Fruit fly (Drosophila melanogaster): Measurements from ENCODE around the gene CG9676.

CG9676 gene

dm6 chrX:16689339-16689738, 10.6 kb downstream of the CG9676 start:
- TF ChIP-seq N (GFP tag; optimal IDR thresholded peaks at IDR 0.05) (no peak), Mio (GFP tag; optimal IDR thresholded peaks at IDR 0.05) (no peak), Abd-B (GFP tag; optimal IDR thresholded peaks at IDR 0.05) (no peak)

- no peak for TF ChIP-seq psq (GFP tag; optimal IDR thresholded peaks at IDR 0.05)
- no peak for TF ChIP-seq Rel (GFP tag; optimal IDR thresholded peaks at IDR 0.05)
- peak; percentile 50 for TF ChIP-seq Rel (tag; optimal IDR thresholded peaks at IDR 0.05)
These were observed 11.9 kb downstream of the CG9676 start for dm6 chrX:16688106-16688459.

- no peak for TF ChIP-seq Hr83 (GFP tag; optimal IDR thresholded peaks at IDR 0.05; ENCODE audit: poor library complexity, severe bottlenecking)
- TF ChIP-seq Jra (GFP tag; optimal IDR thresholded peaks at IDR 0.05): no peak
- TF ChIP-seq Hr78 (GFP tag; optimal IDR thresholded peaks at IDR 0.05): no peak
- no peak for TF ChIP-seq N (GFP tag; optimal IDR thresholded peaks at IDR 0.05)
- no peak for TF ChIP-seq h (GFP tag; optimal IDR thresholded peaks at IDR 0.05)
- no peak for TF ChIP-seq Myc (optimal IDR thresholded peaks at IDR 0.05)
- no peak for TF ChIP-seq woc (GFP tag; optimal IDR thresholded peaks at IDR 0.05)
- TF ChIP-seq brk (GFP tag; optimal IDR thresholded peaks at IDR 0.05): no peak
- no peak for TF ChIP-seq CG32264 (GFP tag; optimal IDR thresholded peaks at IDR 0.05)
- no peak for TF ChIP-seq CrebA (GFP tag; optimal IDR thresholded peaks at IDR 0.05; ENCODE audit: borderline replicate concordance)
These were observed 12.4 kb downstream of the CG9676 start for dm6 chrX:16687400-16688105.

- TF ChIP-seq Myc (optimal IDR thresholded peaks at IDR 0.05) (peak; percentile 75), foxo (GFP tag; optimal IDR thresholded peaks at IDR 0.05) (peak in 1 of 2 experiments; percentile 5), rgr (GFP tag; optimal IDR thresholded peaks at IDR 0.05) (no peak), Dif (GFP tag; optimal IDR thresholded peaks at IDR 0.05; ENCODE audit: partially characterized antibody) (peak; percentile 6), pan (optimal IDR thresholded peaks at IDR 0.05) (no peak), N (GFP tag; optimal IDR thresholded peaks at IDR 0.05) (peak; percentile 56), Jra (GFP tag; optimal IDR thresholded peaks at IDR 0.05) (peak; percentile 55)
These were observed 16.2 kb downstream of the CG9676 start, which contains the start of gene Axs for dm6 chrX:16683765-16684164. TSS of gene Axs (minus strand) at chrX:16683895.

dm6 chrX:16678845-16679347, 21.1 kb downstream of the CG9676 start, which contains the start of the genes CG13010 and sing:
TSS of gene CG13010 (minus strand) at chrX:16678945.
TSS of gene sing (plus strand) at chrX:16679297.
- no peak for TF ChIP-seq Mio (GFP tag; optimal IDR thresholded peaks at IDR 0.05)
- TF ChIP-seq dl (GFP tag; optimal IDR thresholded peaks at IDR 0.05; ENCODE audit: insufficient read depth in 1 of 2, partially characterized antibody in 2 of 2): no peak
- TF ChIP-seq brk (GFP tag; optimal IDR thresholded peaks at IDR 0.05): no peak
- no peak for TF ChIP-seq OdsH (GFP tag; optimal IDR thresholded peaks at IDR 0.05)
- TF ChIP-seq ey (GFP tag; optimal IDR thresholded peaks at IDR 0.05): no peak
- no peak for TF ChIP-seq CG9705 (GFP tag; optimal IDR thresholded peaks at IDR 0.05)
- no peak for TF ChIP-seq Hr83 (GFP tag; optimal IDR thresholded peaks at IDR 0.05; ENCODE audit: poor library complexity, severe bottlenecking)
- no peak for TF ChIP-seq tai (GFP tag; optimal IDR thresholded peaks at IDR 0.05)
- TF ChIP-seq foxo (GFP tag; optimal IDR thresholded peaks at IDR 0.05): no peak

- TF ChIP-seq Hr78 (GFP tag; optimal IDR thresholded peaks at IDR 0.05): no peak
- TF ChIP-seq HLH106 (tag; optimal IDR thresholded peaks at IDR 0.05): peak; percentile 22
- peak; percentile 20 for TF ChIP-seq Sp1 (GFP tag; optimal IDR thresholded peaks at IDR 0.05)
- no peak for TF ChIP-seq Jra (GFP tag; optimal IDR thresholded peaks at IDR 0.05)
- no peak for TF ChIP-seq foxo (GFP tag; optimal IDR thresholded peaks at IDR 0.05)
These were observed 22.8 kb downstream of the CG9676 start for dm6 chrX:16677163-16677562.

- TF ChIP-seq sv (GFP tag; optimal IDR thresholded peaks at IDR 0.05) (no peak), lola (GFP tag; optimal IDR thresholded peaks at IDR 0.05) (no peak), Hnf4 (GFP tag; optimal IDR thresholded peaks at IDR 0.05) (no peak), Vsx2 (GFP tag; optimal IDR thresholded peaks at IDR 0.05; ENCODE audit: partially characterized antibody) (no peak), woc (GFP tag; optimal IDR thresholded peaks at IDR 0.05) (no peak), pan (optimal IDR thresholded peaks at IDR 0.05) (no peak), rgr (GFP tag; optimal IDR thresholded peaks at IDR 0.05) (no peak), Jra (GFP tag; optimal IDR thresholded peaks at IDR 0.05) (no peak), GATAd (GFP tag; optimal IDR thresholded peaks at IDR 0.05) (no peak), psq (GFP tag; optimal IDR thresholded peaks at IDR 0.05) (no peak), OdsH (GFP tag; optimal IDR thresholded peaks at IDR 0.05) (no peak), h (GFP tag; optimal IDR thresholded peaks at IDR 0.05) (no peak), Dif (GFP tag; optimal IDR thresholded peaks at IDR 0.05; ENCODE audit: partially characterized antibody) (no peak), N (GFP tag; optimal IDR thresholded peaks at IDR 0.05) (no peak), dsf (GFP tag; optimal IDR thresholded peaks at IDR 0.05; ENCODE audit: borderline replicate concordance) (no peak)
These were observed 23.3 kb downstream of the CG9676 start, which contains the start of gene CG13012 for dm6 chrX:16676653-16677052. TSS of gene CG13012 (minus strand) at chrX:16676753.
